Worm (Caenorhabditis elegans): Measurements from ENCODE around the gene R07B1.8.

Gene R07B1.8

ce11 chrX:9840864-9841263, 31.6 kb downstream of the R07B1.8 start:
- peak; percentile 82 for TF ChIP-seq mab-5 (tag; optimal IDR thresholded peaks at IDR 0.05)
- no peak for TF ChIP-seq nhr-77 (tag; optimal IDR thresholded peaks at IDR 0.05)

ce11 chrX:9837989-9838541, 34.4 kb downstream of the R07B1.8 start, which contains the start of gene ipla-2:
TSS of gene ipla-2 (minus strand) at chrX:9838039.
- TF ChIP-seq peb-1 (tag; optimal IDR thresholded peaks at IDR 0.05) (no peak), F13H6.1 (tag; optimal IDR thresholded peaks at IDR 0.05) (peak; percentile 57), zag-1 (tag; optimal IDR thresholded peaks at IDR 0.05) (peak; percentile 38), ZK546.5 (tag; optimal IDR thresholded peaks at IDR 0.05) (no peak), sma-9 (GFP tag; optimal IDR thresholded peaks at IDR 0.05) (peak; percentile 59), sma-9 (tag; optimal IDR thresholded peaks at IDR 0.05) (no peak), C34F6.9 (tag; optimal IDR thresholded peaks at IDR 0.05) (peak; percentile 93), nhr-23 (tag; optimal IDR thresholded peaks at IDR 0.05) (no peak), dmd-4 (tag; optimal IDR thresholded peaks at IDR 0.05) (no peak), egl-27 (tag; optimal IDR thresholded peaks at IDR 0.05) (no peak), ceh-82 (tag; optimal IDR thresholded peaks at IDR 0.05) (no peak), unc-39 (tag; optimal IDR thresholded peaks at IDR 0.05) (no peak), mdl-1 (tag; optimal IDR thresholded peaks at IDR 0.05) (peak; percentile 21 to 92), Y55F3AM.14 (GFP tag; optimal IDR thresholded peaks at IDR 0.05) (no peak), ama-1 (optimal IDR thresholded peaks at IDR 0.05) (peak; percentile 4), nhr-12 (tag; optimal IDR thresholded peaks at IDR 0.05) (no peak), mab-5 (tag; optimal IDR thresholded peaks at IDR 0.05) (no peak), sem-4 (tag; optimal IDR thresholded peaks at IDR 0.05) (peak; percentile 74), nhr-21 (tag; optimal IDR thresholded peaks at IDR 0.05) (peak; percentile 3), alr-1 (tag; optimal IDR thresholded peaks at IDR 0.05) (no peak), unc-55 (GFP tag; optimal IDR thresholded peaks at IDR 0.05) (peak; percentile 71), nhr-25 (tag; optimal IDR thresholded peaks at IDR 0.05) (peak; percentile 58), lin-39 (tag; optimal IDR thresholded peaks at IDR 0.05) (no peak), mbf-1 (tag; optimal IDR thresholded peaks at IDR 0.05) (no peak), lsy-2 (tag; optimal IDR thresholded peaks at IDR 0.05) (peak; percentile 24 to 79), blmp-1 (tag; optimal IDR thresholded peaks at IDR 0.05; ENCODE audit: insufficient read depth) (no peak), ceh-16 (tag; optimal IDR thresholded peaks at IDR 0.05) (no peak), sma-3 (GFP tag; optimal IDR thresholded peaks at IDR 0.05) (peak; percentile 4), lin-13 (GFP tag; optimal IDR thresholded peaks at IDR 0.05) (peak; percentile 55), nhr-237 (tag; optimal IDR thresholded peaks at IDR 0.05) (no peak), nhr-6 (tag; optimal IDR thresholded peaks at IDR 0.05) (peak; percentile 65), elt-3 (tag; optimal IDR thresholded peaks at IDR 0.05) (no peak), ztf-1 (GFP tag; conservative IDR thresholded peaks at IDR 0.05) (no peak), skn-1 (tag; optimal IDR thresholded peaks at IDR 0.05) (peak; percentile 30), nhr-77 (tag; optimal IDR thresholded peaks at IDR 0.05) (no peak), ztf-4 (tag; optimal IDR thresholded peaks at IDR 0.05) (peak; percentile 26), nhr-129 (tag; optimal IDR thresholded peaks at IDR 0.05) (peak; percentile 91), fos-1 (tag; optimal IDR thresholded peaks at IDR 0.05) (peak; percentile 84), aly-2 (tag; optimal IDR thresholded peaks at IDR 0.05) (no peak), elt-1 (tag; optimal IDR thresholded peaks at IDR 0.05) (no peak), snpc-4 (tag; optimal IDR thresholded peaks at IDR 0.05) (peak; percentile 8), R02D3.7 (tag; optimal IDR thresholded peaks at IDR 0.05) (no peak), crh-2 (tag; optimal IDR thresholded peaks at IDR 0.05) (peak; percentile 88), lin-11 (tag; optimal IDR thresholded peaks at IDR 0.05) (peak; percentile 17), nhr-11 (tag; optimal IDR thresholded peaks at IDR 0.05) (no peak), gmeb-1 (tag; optimal IDR thresholded peaks at IDR 0.05) (no peak), unc-62 (GFP tag; optimal IDR thresholded peaks at IDR 0.05) (no peak), ztf-11 (tag; optimal IDR thresholded peaks at IDR 0.05) (no peak), nhr-10 (tag; optimal IDR thresholded peaks at IDR 0.05) (no peak)

Measured in whole organism, L2 larva.